Worm (Caenorhabditis elegans): Measurements from ENCODE around the gene F48B9.1.

The F48B9.1 gene

ce11 chrX:2203760-2204159 lies 23.1 kb downstream of the F48B9.1 start, which contains the start of gene T24C12.3:
TSS of gene T24C12.3 (minus strand) at chrX:2203893.
- peak; percentile 97 for TF ChIP-seq elt-2 (tag; optimal IDR thresholded peaks at IDR 0.05)
- TF ChIP-seq pag-3 (tag; optimal IDR thresholded peaks at IDR 0.05; ENCODE audit: borderline replicate concordance): no peak

ce11 chrX:2204963-2205362 lies 24.3 kb downstream of the F48B9.1 start, which contains the start of gene T24C12.4:
TSS of gene T24C12.4 (minus strand) at chrX:2205063.
- TF ChIP-seq hlh-8 (tag; optimal IDR thresholded peaks at IDR 0.05) (no peak), elt-4 (tag; optimal IDR thresholded peaks at IDR 0.05) (no peak), ama-1 (optimal IDR thresholded peaks at IDR 0.05) (no peak), lin-11 (tag; optimal IDR thresholded peaks at IDR 0.05) (no peak), unc-42 (tag; optimal IDR thresholded peaks at IDR 0.05) (no peak), zip-5 (tag; optimal IDR thresholded peaks at IDR 0.05) (no peak), pha-4 (tag; optimal IDR thresholded peaks at IDR 0.05) (no peak), pat-9 (tag; optimal IDR thresholded peaks at IDR 0.05) (no peak), syd-9 (tag; optimal IDR thresholded peaks at IDR 0.05) (no peak), unc-55 (GFP tag; optimal IDR thresholded peaks at IDR 0.05) (no peak), hlh-13 (GFP tag; optimal IDR thresholded peaks at IDR 0.05) (no peak), ceh-30 (tag; optimal IDR thresholded peaks at IDR 0.05) (no peak), elt-2 (tag; optimal IDR thresholded peaks at IDR 0.05) (no peak)

- TF ChIP-seq ceh-19 (GFP tag; optimal IDR thresholded peaks at IDR 0.05) (no peak), tbx-2 (tag; optimal IDR thresholded peaks at IDR 0.05) (no peak), hlh-15 (tag; optimal IDR thresholded peaks at IDR 0.05) (no peak), ceh-9 (tag; optimal IDR thresholded peaks at IDR 0.05) (no peak), lin-11 (tag; optimal IDR thresholded peaks at IDR 0.05) (no peak), npax-4 (tag; optimal IDR thresholded peaks at IDR 0.05) (no peak)
Observed at ce11 chrX:2208391-2208790, 27.7 kb downstream of the F48B9.1 start.

ce11 chrX:2210164-2210563 lies 29.5 kb downstream of the F48B9.1 start:
- no peak for TF ChIP-seq Y22D7AL.16 (tag; optimal IDR thresholded peaks at IDR 0.05)
- no peak for TF ChIP-seq dve-1 (tag; optimal IDR thresholded peaks at IDR 0.05)
- no peak for TF ChIP-seq ceh-48 (tag; optimal IDR thresholded peaks at IDR 0.05)
- no peak for TF ChIP-seq unc-42 (tag; optimal IDR thresholded peaks at IDR 0.05)
- no peak for TF ChIP-seq rnt-1 (tag; optimal IDR thresholded peaks at IDR 0.05)
- no peak for TF ChIP-seq nhr-11 (tag; optimal IDR thresholded peaks at IDR 0.05)
- no peak for TF ChIP-seq odd-2 (tag; optimal IDR thresholded peaks at IDR 0.05)
- no peak for TF ChIP-seq K02D7.2 (tag; optimal IDR thresholded peaks at IDR 0.05)
- TF ChIP-seq nhr-232 (tag; optimal IDR thresholded peaks at IDR 0.05): no peak
- TF ChIP-seq ceh-18 (tag; optimal IDR thresholded peaks at IDR 0.05): no peak
- TF ChIP-seq ztf-16 (tag; optimal IDR thresholded peaks at IDR 0.05): no peak
- TF ChIP-seq unc-86 (tag; optimal IDR thresholded peaks at IDR 0.05): no peak
- no peak for TF ChIP-seq fkh-6 (tag; optimal IDR thresholded peaks at IDR 0.05)

ce11 chrX:2210751-2211150 lies 30.1 kb downstream of the F48B9.1 start, which contains the start of gene peb-1:
TSS of gene peb-1 (plus strand) at chrX:2211051.
- no peak for TF ChIP-seq ceh-34 (tag; optimal IDR thresholded peaks at IDR 0.05)
- TF ChIP-seq hlh-6 (tag; optimal IDR thresholded peaks at IDR 0.05): no peak
- no peak for TF ChIP-seq che-1 (tag; optimal IDR thresholded peaks at IDR 0.05)
- TF ChIP-seq C38D4.7 (GFP tag; optimal IDR thresholded peaks at IDR 0.05): no peak
- TF ChIP-seq ceh-19 (GFP tag; optimal IDR thresholded peaks at IDR 0.05): no peak
- TF ChIP-seq ceh-31 (tag; optimal IDR thresholded peaks at IDR 0.05): no peak
- no peak for TF ChIP-seq ets-4 (tag; optimal IDR thresholded peaks at IDR 0.05)
- no peak for TF ChIP-seq T23F11.4 (GFP tag; optimal IDR thresholded peaks at IDR 0.05)
- TF ChIP-seq ttx-3 (tag; optimal IDR thresholded peaks at IDR 0.05): no peak
- TF ChIP-seq odd-2 (tag; optimal IDR thresholded peaks at IDR 0.05): no peak
- TF ChIP-seq dmd-4 (tag; optimal IDR thresholded peaks at IDR 0.05; ENCODE audit: borderline replicate concordance): no peak
- no peak for TF ChIP-seq ref-2 (tag; optimal IDR thresholded peaks at IDR 0.05)
- no peak for TF ChIP-seq unc-55 (GFP tag; optimal IDR thresholded peaks at IDR 0.05)
- no peak for TF ChIP-seq ceh-9 (tag; optimal IDR thresholded peaks at IDR 0.05)
- no peak for TF ChIP-seq F13H6.1 (tag; optimal IDR thresholded peaks at IDR 0.05)
- no peak for TF ChIP-seq nfya-1 (tag; optimal IDR thresholded peaks at IDR 0.05)
- TF ChIP-seq ama-1 (optimal IDR thresholded peaks at IDR 0.05): no peak
- no peak for TF ChIP-seq madf-2 (tag; optimal IDR thresholded peaks at IDR 0.05)
- no peak for TF ChIP-seq elt-4 (tag; optimal IDR thresholded peaks at IDR 0.05)

Data from whole organism, late embryonic.